Worm (Caenorhabditis elegans) whole organism, L3 larva: ENCODE results near the gene mig-6.

Source experiments
- R02D3.7 ChIP-seq: fragments of 150-350 bp; optimal IDR thresholded peaks from 2 replicates; lab custom pipeline; 2014; ENCODE audit warnings: missing biosample characterization, missing genetic modification characterization
- ZK546.5 ChIP-seq: sonication (generic microtip); optimal IDR thresholded peaks from 2 replicates; lab custom pipeline; 2017; ENCODE audit warnings: missing biosample characterization, missing genetic modification characterization
- aly-2 ChIP-seq: fragments of 150-350 bp; optimal IDR thresholded peaks from 2 replicates; lab custom pipeline; 2014; ENCODE audit warnings: missing biosample characterization, missing genetic modification characterization
- ama-1 ChIP-seq: fragments of 150-350 bp; optimal IDR thresholded peaks from 2 replicates; lab custom pipeline; 2018
- ceh-16 ChIP-seq: sonication (generic microtip); optimal IDR thresholded peaks from 2 replicates; lab custom pipeline; 2017; ENCODE audit warnings: missing biosample characterization, missing genetic modification characterization
- ceh-82 ChIP-seq: fragments of 150-350 bp; optimal IDR thresholded peaks from 2 replicates; lab custom pipeline; 2014; ENCODE audit warnings: missing biosample characterization, missing genetic modification characterization
- ceh-9 ChIP-seq: sonication (generic microtip); optimal IDR thresholded peaks from 2 replicates; lab custom pipeline; 2018; ENCODE audit warnings: missing biosample characterization, missing genetic modification characterization
- daf-12 ChIP-seq: fragments of 150-350 bp; optimal IDR thresholded peaks from 2 replicates; lab custom pipeline; 2014; ENCODE audit warnings: missing biosample characterization, missing genetic modification reagents, missing genetic modification characterization
- egl-27 ChIP-seq: sonication (generic microtip); optimal IDR thresholded peaks from 4 replicates; lab custom pipeline; 2017; ENCODE audit warnings: missing biosample characterization, missing genetic modification reagents, missing genetic modification characterization
- egl-5 ChIP-seq: fragments of 150-350 bp; optimal IDR thresholded peaks from 2 replicates; lab custom pipeline; 2017; ENCODE audit warnings: missing biosample characterization, missing genetic modification reagents, missing genetic modification characterization, inconsistent platforms
- elt-1 ChIP-seq: fragments of 150-350 bp; optimal IDR thresholded peaks from 2 replicates; lab custom pipeline; 2014; ENCODE audit warnings: missing biosample characterization, missing genetic modification characterization
- elt-2 ChIP-seq: sonication (generic microtip); optimal IDR thresholded peaks from 2 replicates; lab custom pipeline; 2016; ENCODE audit warnings: missing genetic modification reagents, mild to moderate bottlenecking, missing genetic modification characterization, missing compliant biosample characterization
- elt-3 ChIP-seq, 3 experiments: fragments of 150-350 bp in 1 of 3; sonication (generic microtip) in 2 of 3; optimal IDR thresholded peaks; 2 replicates in 2 of 3; 4 replicates in 1 of 3; lab custom pipeline; 2014 to 2017; ENCODE audit warnings: missing biosample characterization in 3 of 3, missing genetic modification characterization in 3 of 3
- fkh-10 ChIP-seq: sonication (generic microtip); optimal IDR thresholded peaks from 2 replicates; lab custom pipeline; 2017; ENCODE audit warnings: missing biosample characterization, missing genetic modification reagents, missing genetic modification characterization
- fkh-2 ChIP-seq: fragments of 150-350 bp; optimal IDR thresholded peaks from 2 replicates; lab custom pipeline; 2014; ENCODE audit warnings: missing biosample characterization, missing genetic modification reagents, missing genetic modification characterization
- fos-1 ChIP-seq: fragments of 150-350 bp; optimal IDR thresholded peaks from 2 replicates; lab custom pipeline; 2014; ENCODE audit warnings: missing biosample characterization, missing genetic modification characterization
- jun-1 ChIP-seq: fragments of 150-350 bp; optimal IDR thresholded peaks from 2 replicates; lab custom pipeline; 2014; ENCODE audit warnings: missing biosample characterization, missing genetic modification reagents, missing genetic modification characterization
- lin-15B ChIP-seq: fragments of 150-350 bp; optimal IDR thresholded peaks from 2 replicates; lab custom pipeline; 2014; ENCODE audit warnings: missing biosample characterization, missing genetic modification characterization
- lsy-12 ChIP-seq: sonication (generic microtip); optimal IDR thresholded peaks from 2 replicates; lab custom pipeline; 2016; ENCODE audit warnings: mild to moderate bottlenecking, missing genetic modification characterization, missing compliant biosample characterization
- mdl-1 ChIP-seq: fragments of 150-350 bp; optimal IDR thresholded peaks from 2 replicates; lab custom pipeline; 2014; ENCODE audit warnings: missing biosample characterization, missing genetic modification characterization
- mml-1 ChIP-seq: fragments of 150-350 bp; sonication (generic microtip); optimal IDR thresholded peaks from 3 replicates; lab custom pipeline; 2014; ENCODE audit warnings: missing biosample characterization, missing genetic modification characterization
- nfya-1 ChIP-seq: sonication (generic microtip); optimal IDR thresholded peaks from 2 replicates; lab custom pipeline; 2017; ENCODE audit warnings: missing genetic modification characterization, mild to moderate bottlenecking, missing compliant biosample characterization, antibody characterized with exemption, moderate library complexity; ENCODE audit not compliant: insufficient read depth
- nhr-11 ChIP-seq: fragments of 150-350 bp; optimal IDR thresholded peaks from 2 replicates; lab custom pipeline; 2014; ENCODE audit warnings: missing biosample characterization, missing genetic modification characterization
- nhr-23 ChIP-seq: fragments of 150-350 bp; optimal IDR thresholded peaks from 2 replicates; lab custom pipeline; 2014; ENCODE audit warnings: missing biosample characterization, missing genetic modification reagents, missing genetic modification characterization
- nhr-237 ChIP-seq: fragments of 150-350 bp; optimal IDR thresholded peaks from 2 replicates; lab custom pipeline; 2014; ENCODE audit warnings: missing biosample characterization, missing genetic modification characterization
- nhr-25 ChIP-seq: sonication (generic microtip); optimal IDR thresholded peaks from 2 replicates; lab custom pipeline; 2017; ENCODE audit warnings: missing biosample characterization, missing genetic modification characterization
- nhr-67 ChIP-seq: fragments of 150-350 bp; optimal IDR thresholded peaks from 2 replicates; lab custom pipeline; 2014; ENCODE audit warnings: missing biosample characterization, missing genetic modification characterization
- nhr-76 ChIP-seq: fragments of 150-350 bp; sonication (generic microtip); optimal IDR thresholded peaks from 5 replicates; lab custom pipeline; 2014; ENCODE audit warnings: missing biosample characterization, missing genetic modification characterization
- nhr-77 ChIP-seq: fragments of 150-350 bp; optimal IDR thresholded peaks from 2 replicates; lab custom pipeline; 2014; ENCODE audit warnings: missing biosample characterization, missing genetic modification characterization
- pha-4 ChIP-seq: fragments of 150-350 bp; optimal IDR thresholded peaks from 2 replicates; lab custom pipeline; 2014; ENCODE audit warnings: missing biosample characterization, missing genetic modification reagents, missing genetic modification characterization
- sea-2 ChIP-seq: fragments of 150-350 bp; sonication (generic microtip); optimal IDR thresholded peaks from 4 replicates; lab custom pipeline; 2014; ENCODE audit warnings: missing biosample characterization, missing genetic modification reagents, missing genetic modification characterization
- skn-1 ChIP-seq: fragments of 150-350 bp; optimal IDR thresholded peaks from 2 replicates; lab custom pipeline; 2014; ENCODE audit warnings: missing biosample characterization, missing genetic modification characterization
- tbx-2 ChIP-seq: sonication (generic microtip); optimal IDR thresholded peaks from 2 replicates; lab custom pipeline; 2016; ENCODE audit warnings: mild to moderate bottlenecking, missing genetic modification characterization, missing compliant biosample characterization
- unc-39 ChIP-seq: sonication (generic microtip); optimal IDR thresholded peaks from 4 replicates; lab custom pipeline; 2017; ENCODE audit warnings: missing biosample characterization, missing genetic modification characterization
- unc-62 ChIP-seq: fragments of 150-350 bp; sonication (generic microtip); optimal IDR thresholded peaks from 4 replicates; lab custom pipeline; 2014; ENCODE audit warnings: missing biosample characterization, missing genetic modification reagents, missing genetic modification characterization
- ztf-11 ChIP-seq: fragments of 150-350 bp; optimal IDR thresholded peaks from 2 replicates; lab custom pipeline; 2014; ENCODE audit warnings: missing biosample characterization, missing genetic modification characterization
- ztf-4 ChIP-seq: fragments of 150-350 bp; optimal IDR thresholded peaks from 2 replicates; lab custom pipeline; 2014; ENCODE audit warnings: missing biosample characterization, missing genetic modification characterization

Gene mig-6

ce11 chrV:7824138-7824537, 2.9 kb upstream of the mig-6 start:
- no peak for TF ChIP-seq elt-3 (tag; optimal IDR thresholded peaks at IDR 0.05; lab: Kevin White, UChicago)
- no peak for TF ChIP-seq jun-1 (tag; lab: Kevin White, UChicago)
- TF ChIP-seq ceh-16: no peak
- TF ChIP-seq nhr-77 (tag; lab: Kevin White, UChicago): no peak
- no peak for TF ChIP-seq nhr-25 (tag; lab: Kevin White, UChicago)
- no peak for TF ChIP-seq nfya-1
- TF ChIP-seq R02D3.7 (tag; lab: Kevin White, UChicago): no peak
- TF ChIP-seq fos-1 (tag; lab: Kevin White, UChicago): no peak
- no peak for TF ChIP-seq ztf-4 (tag; lab: Kevin White, UChicago)
- TF ChIP-seq ama-1 (lab: Kevin White, UChicago): no peak
- TF ChIP-seq unc-39 (tag; lab: Kevin White, UChicago): no peak
- TF ChIP-seq egl-27 (tag; lab: Kevin White, UChicago): no peak
- TF ChIP-seq ceh-9 (tag; lab: Kevin White, UChicago): no peak
- no peak for TF ChIP-seq ceh-82 (tag; lab: Kevin White, UChicago)

ce11 chrV:7825836-7826235, 1.2 kb upstream of the mig-6 start:
- TF ChIP-seq fos-1 (tag; lab: Kevin White, UChicago) (no peak), nhr-237 (no peak), skn-1 (tag; lab: Kevin White, UChicago) (no peak), ama-1 (lab: Kevin White, UChicago) (no peak), egl-5 (tag; lab: Kevin White, UChicago) (no peak), mdl-1 (tag; lab: Kevin White, UChicago) (no peak), unc-39 (tag; lab: Kevin White, UChicago) (no peak), elt-2 (tag; lab: Kevin White, UChicago) (no peak), nhr-25 (tag; lab: Kevin White, UChicago) (no peak), ZK546.5 (tag; lab: Kevin White, UChicago) (no peak), egl-27 (tag; lab: Kevin White, UChicago) (no peak), pha-4 (tag; lab: Kevin White, UChicago) (no peak), tbx-2 (tag; lab: Kevin White, UChicago) (no peak), ceh-82 (tag; lab: Kevin White, UChicago) (no peak), nhr-11 (tag; lab: Kevin White, UChicago) (no peak)

ce11 chrV:7826362-7826761, 655 bp upstream of the mig-6 start:
- TF ChIP-seq ama-1 (lab: Kevin White, UChicago) (no peak), egl-5 (tag; lab: Kevin White, UChicago) (no peak), ztf-11 (tag; lab: Kevin White, UChicago) (no peak), daf-12 (tag; lab: Kevin White, UChicago) (no peak), lin-15B (tag; lab: Kevin White, UChicago) (no peak), fkh-10 (GFP tag; lab: Kevin White, UChicago) (no peak), nhr-67 (no peak), elt-1 (tag; lab: Kevin White, UChicago) (no peak), nhr-11 (tag; lab: Kevin White, UChicago) (no peak), lsy-12 (tag; lab: Kevin White, UChicago) (no peak), unc-39 (tag; lab: Kevin White, UChicago) (no peak), nhr-23 (no peak), nhr-237 (no peak), elt-3 (tag; optimal IDR thresholded peaks at IDR 0.05; lab: Kevin White, UChicago) (no peak), tbx-2 (tag; lab: Kevin White, UChicago) (no peak), ceh-82 (tag; lab: Kevin White, UChicago) (no peak), nhr-76 (tag; lab: Kevin White, UChicago) (no peak)

ce11 chrV:7830952-7831351, 3.9 kb downstream of the mig-6 start:
- TF ChIP-seq ztf-11 (tag; lab: Kevin White, UChicago) (no peak), sea-2 (GFP tag; lab: Kevin White, UChicago) (no peak), elt-2 (tag; lab: Kevin White, UChicago) (no peak), lin-15B (tag; lab: Kevin White, UChicago) (no peak), aly-2 (tag; lab: Kevin White, UChicago) (no peak), tbx-2 (tag; lab: Kevin White, UChicago) (no peak), nhr-77 (tag; lab: Kevin White, UChicago) (no peak)

ce11 chrV:7836911-7837310, 9.9 kb downstream of the mig-6 start, which contains the start of gene txt-5:
TSS of gene txt-5 (minus strand) at chrV:7837134.
- no peak for TF ChIP-seq unc-62 (GFP tag; lab: Kevin White, UChicago)
- TF ChIP-seq fkh-2 (tag; lab: Kevin White, UChicago): no peak
- peak; percentile 71 for TF ChIP-seq nhr-23
- TF ChIP-seq nhr-76 (tag; lab: Kevin White, UChicago): no peak
- no peak for TF ChIP-seq elt-1 (tag; lab: Kevin White, UChicago)
- TF ChIP-seq mml-1 (tag; lab: Kevin White, UChicago): no peak
- no peak for TF ChIP-seq tbx-2 (tag; lab: Kevin White, UChicago)
- TF ChIP-seq nfya-1: no peak
- TF ChIP-seq elt-3 (tag; optimal IDR thresholded peaks at IDR 0.05; lab: Kevin White, UChicago): peak in 2 of 3 experiments; percentile 29 to 50
